Fruit fly (Drosophila melanogaster) whole organism, prepupa: ENCODE measurements around the gene GNBP3.

Source experiments
- CG10631 ChIP-seq: fragments of 200-800 bp; sonication (Bioruptor generic); optimal IDR thresholded peaks from 2 replicates; lab custom pipeline; 2016; ENCODE audit warnings: missing biosample characterization, missing genetic modification characterization
- CG10669 ChIP-seq: fragments of 200-800 bp; sonication (Bioruptor generic); optimal IDR thresholded peaks from 3 replicates; lab custom pipeline; 2018; ENCODE audit warnings: missing biosample characterization, mild to moderate bottlenecking, missing genetic modification characterization, moderate library complexity
- CG15336 ChIP-seq: fragments of 200-800 bp; sonication (Bioruptor generic); IDR thresholded peaks from 2 replicates; pipeline ENCODE4 v1.3.6; 2022; ENCODE audit warnings: missing biosample characterization, missing genetic modification characterization
- CG1621 ChIP-seq: fragments of 200-800 bp; sonication (Bioruptor generic); optimal IDR thresholded peaks from 3 replicates; lab custom pipeline; 2018; ENCODE audit warnings: missing biosample characterization, mild to moderate bottlenecking, missing genetic modification characterization
- CG31627 ChIP-seq: fragments of 200-800 bp; sonication (Bioruptor generic); optimal IDR thresholded peaks from 3 replicates; lab custom pipeline; 2016; ENCODE audit warnings: missing biosample characterization, missing genetic modification characterization
- CG34406 ChIP-seq: fragments of 200-800 bp; sonication (Bioruptor generic); optimal IDR thresholded peaks from 3 replicates; lab custom pipeline; 2016; ENCODE audit warnings: missing biosample characterization, missing genetic modification characterization
- CG3919 ChIP-seq: fragments of 200-800 bp; sonication (Bioruptor generic); optimal IDR thresholded peaks from 3 replicates; lab custom pipeline; 2016; ENCODE audit warnings: missing biosample characterization, missing genetic modification characterization
- CG4318 ChIP-seq: fragments of 200-800 bp; sonication (Bioruptor generic); optimal IDR thresholded peaks from 3 replicates; lab custom pipeline; 2017; ENCODE audit warnings: missing biosample characterization, mild to moderate bottlenecking, missing genetic modification characterization
- CG6163 ChIP-seq: fragments of 200-800 bp; sonication (Bioruptor generic); IDR thresholded peaks from 3 replicates; pipeline ENCODE4 v1.3.6; 2022; ENCODE audit warnings: missing biosample characterization, missing genetic modification characterization
- CG6854 ChIP-seq: fragments of 200-800 bp; sonication (Bioruptor generic); optimal IDR thresholded peaks from 2 replicates; lab custom pipeline; 2017; ENCODE audit warnings: missing biosample characterization, mild to moderate bottlenecking, missing genetic modification characterization
- CG8119 ChIP-seq: fragments of 200-800 bp; sonication (Bioruptor generic); IDR thresholded peaks from 3 replicates; pipeline ENCODE4 v1.3.6; 2022; ENCODE audit warnings: missing biosample characterization, missing genetic modification characterization
- CG8319 ChIP-seq: fragments of 200-800 bp; sonication (Bioruptor generic); optimal IDR thresholded peaks from 3 replicates; lab custom pipeline; 2016; ENCODE audit warnings: missing biosample characterization, missing genetic modification characterization
- CG8632 ChIP-seq: fragments of 200-800 bp; sonication (Bioruptor generic); optimal IDR thresholded peaks from 3 replicates; lab custom pipeline; 2016; ENCODE audit warnings: missing biosample characterization, missing genetic modification characterization
- CG9139 ChIP-seq: fragments of 200-800 bp; sonication (Bioruptor generic); optimal IDR thresholded peaks from 3 replicates; lab custom pipeline; 2017; ENCODE audit warnings: missing biosample characterization, mild to moderate bottlenecking, missing genetic modification characterization
- Eip75B ChIP-seq: fragments of 200-800 bp; sonication (Bioruptor generic); optimal IDR thresholded peaks from 3 replicates; lab custom pipeline; 2016; ENCODE audit warnings: missing biosample characterization, missing genetic modification characterization
- Eip93F ChIP-seq: fragments of 200-800 bp; sonication (Bioruptor generic); optimal IDR thresholded peaks from 2 replicates; lab custom pipeline; 2016; ENCODE audit warnings: missing biosample characterization, mild to moderate bottlenecking, missing genetic modification characterization
- Ets96B ChIP-seq: fragments of 200-800 bp; optimal IDR thresholded peaks from 2 replicates; lab custom pipeline; 2019; ENCODE audit warnings: missing biosample characterization, mild to moderate bottlenecking, missing genetic modification characterization, moderate library complexity
- Gug ChIP-seq: fragments of 200-800 bp; sonication (Bioruptor generic); IDR thresholded peaks from 2 replicates; pipeline ENCODE4 v1.3.6; 2022; ENCODE audit warnings: missing biosample characterization, missing genetic modification characterization
- Hr38 ChIP-seq: sonication (Bioruptor generic); optimal IDR thresholded peaks from 2 replicates; lab custom pipeline; 2016; ENCODE audit warnings: missing biosample characterization, missing genetic modification characterization
- Hr39 ChIP-seq: fragments of 200-800 bp; sonication (Bioruptor generic); optimal IDR thresholded peaks from 2 replicates; lab custom pipeline; 2016; ENCODE audit warnings: missing biosample characterization, missing genetic modification characterization
- Hr4 ChIP-seq: fragments of 200-800 bp; sonication (Bioruptor generic); optimal IDR thresholded peaks from 3 replicates; lab custom pipeline; 2016; ENCODE audit warnings: missing biosample characterization, missing genetic modification characterization
- Lpt ChIP-seq: fragments of 200-800 bp; sonication (Bioruptor generic); optimal IDR thresholded peaks from 3 replicates; lab custom pipeline; 2016; ENCODE audit warnings: missing biosample characterization, missing genetic modification characterization
- Met ChIP-seq: fragments of 200-800 bp; sonication (Bioruptor generic); optimal IDR thresholded peaks from 3 replicates; lab custom pipeline; 2016; ENCODE audit warnings: missing biosample characterization, missing genetic modification characterization
- OdsH ChIP-seq: fragments of 200-800 bp; sonication (Bioruptor generic); optimal IDR thresholded peaks from 3 replicates; lab custom pipeline; 2016; ENCODE audit warnings: missing biosample characterization, missing genetic modification characterization
- Smox ChIP-seq: fragments of 200-800 bp; sonication (Bioruptor generic); optimal IDR thresholded peaks from 3 replicates; lab custom pipeline; 2016; ENCODE audit warnings: missing biosample characterization, missing genetic modification characterization
- Sox102F ChIP-seq: fragments of 200-800 bp; sonication (Bioruptor generic); optimal IDR thresholded peaks from 2 replicates; lab custom pipeline; 2016; ENCODE audit warnings: missing biosample characterization, mild to moderate bottlenecking, missing genetic modification characterization
- Sox14 ChIP-seq: fragments of 200-800 bp; sonication (Bioruptor generic); optimal IDR thresholded peaks from 3 replicates; lab custom pipeline; 2016; ENCODE audit warnings: missing biosample characterization, missing genetic modification characterization
- Sox15 ChIP-seq: fragments of 200-800 bp; sonication (Bioruptor generic); optimal IDR thresholded peaks from 3 replicates; lab custom pipeline; 2016; ENCODE audit warnings: missing biosample characterization, missing genetic modification characterization
- acj6 ChIP-seq: fragments of 200-800 bp; sonication (Bioruptor generic); optimal IDR thresholded peaks from 3 replicates; lab custom pipeline; 2016; ENCODE audit warnings: missing biosample characterization, missing genetic modification characterization
- cyc ChIP-seq: fragments of 200-800 bp; sonication (Bioruptor generic); optimal IDR thresholded peaks from 3 replicates; lab custom pipeline; 2016; ENCODE audit warnings: missing biosample characterization, missing genetic modification characterization
- dac ChIP-seq: fragments of 200-800 bp; sonication (Bioruptor generic); optimal IDR thresholded peaks from 2 replicates; lab custom pipeline; 2017; ENCODE audit warnings: missing biosample characterization, mild to moderate bottlenecking, missing genetic modification characterization
- dsx ChIP-seq: fragments of 200-800 bp; optimal IDR thresholded peaks from 3 replicates; lab custom pipeline; 2019; ENCODE audit warnings: missing biosample characterization, mild to moderate bottlenecking, missing genetic modification characterization, moderate library complexity; ENCODE audit not compliant: poor library complexity, severe bottlenecking
- eg ChIP-seq: fragments of 200-800 bp; sonication (Bioruptor generic); IDR thresholded peaks from 3 replicates; pipeline ENCODE4 v1.3.6; 2022; ENCODE audit warnings: missing biosample characterization, missing genetic modification characterization
- esn ChIP-seq: fragments of 200-800 bp; sonication (Bioruptor generic); optimal IDR thresholded peaks from 2 replicates; lab custom pipeline; 2016; ENCODE audit warnings: missing biosample characterization, mild to moderate bottlenecking, missing genetic modification characterization, moderate library complexity
- fd85E ChIP-seq: fragments of 200-800 bp; sonication (Bioruptor generic); optimal IDR thresholded peaks from 3 replicates; lab custom pipeline; 2016; ENCODE audit warnings: missing biosample characterization, missing genetic modification characterization
- fkh ChIP-seq: fragments of 200-800 bp; sonication (Bioruptor generic); optimal IDR thresholded peaks from 3 replicates; lab custom pipeline; 2017; ENCODE audit warnings: missing biosample characterization, mild to moderate bottlenecking, missing genetic modification characterization, moderate library complexity
- lz ChIP-seq: fragments of 200-800 bp; sonication (Bioruptor generic); optimal IDR thresholded peaks from 3 replicates; lab custom pipeline; 2016; ENCODE audit warnings: missing biosample characterization, missing genetic modification characterization
- net ChIP-seq: fragments of 200-800 bp; sonication (Bioruptor generic); optimal IDR thresholded peaks from 3 replicates; lab custom pipeline; 2016; ENCODE audit warnings: missing biosample characterization, missing genetic modification characterization
- spab ChIP-seq: fragments of 200-800 bp; sonication (Bioruptor generic); optimal IDR thresholded peaks from 2 replicates; lab custom pipeline; 2017; ENCODE audit warnings: missing biosample characterization, mild to moderate bottlenecking, missing genetic modification characterization, missing genetic modification reagents
- ss ChIP-seq, 2 experiments: fragments of 200-800 bp; sonication (Bioruptor generic); optimal IDR thresholded peaks; 2 replicates in 1 of 2; 3 replicates in 1 of 2; lab custom pipeline; 2017 to 2018; ENCODE audit warnings: mild to moderate bottlenecking in 2 of 2, missing biosample characterization in 2 of 2, missing genetic modification characterization in 2 of 2, moderate library complexity in 1 of 2
- svp ChIP-seq: fragments of 200-800 bp; sonication (Bioruptor generic); peaks from one replicate; lab custom pipeline; 2016; ENCODE audit warnings: missing biosample characterization, missing genetic modification characterization
- topi ChIP-seq: fragments of 200-800 bp; sonication (Bioruptor generic); optimal IDR thresholded peaks from 3 replicates; lab custom pipeline; 2016; ENCODE audit warnings: missing biosample characterization, missing genetic modification characterization

Gene GNBP3

dm6 chr3L:9003369-9003768, 48.5 kb downstream of the GNBP3 start:
- TF ChIP-seq CG34406: no peak
- TF ChIP-seq dac: no peak
- no peak for TF ChIP-seq esn
- TF ChIP-seq fd85E (GFP tag; lab: Kevin White, UChicago): no peak
- no peak for TF ChIP-seq topi
- no peak for TF ChIP-seq svp (GFP tag; lab: Kevin White, UChicago)
- TF ChIP-seq, all 60 proteins: peak for 0

dm6 chr3L:9004788-9005246, 50.0 kb downstream of the GNBP3 start, which contains the start of gene Doc3:
Gene Doc3 (plus strand): TSS chr3L:9005196.
- no peak for TF ChIP-seq CG10669 (GFP tag; lab: Kevin White, UChicago)
- no peak for TF ChIP-seq Met (GFP tag; lab: Kevin White, UChicago)
- TF ChIP-seq Hr39: no peak
- TF ChIP-seq acj6: no peak
- TF ChIP-seq CG31627 (GFP tag; lab: Kevin White, UChicago): no peak
- TF ChIP-seq dsx: no peak
- no peak for TF ChIP-seq Smox (GFP tag; lab: Kevin White, UChicago)
- TF ChIP-seq OdsH (GFP tag; lab: Kevin White, UChicago): no peak
- peak in 1 of 2 experiments; percentile 60 for TF ChIP-seq ss (GFP tag; optimal IDR thresholded peaks at IDR 0.05; lab: Kevin White, UChicago)
- peak; percentile 52; the same call in 1 of the 3 replicates for TF ChIP-seq CG6163 (GFP tag; lab: Robert Waterston, UW)
- no peak for TF ChIP-seq CG10631 (GFP tag; lab: Kevin White, UChicago)
- TF ChIP-seq CG8319 (GFP tag; lab: Kevin White, UChicago): peak; percentile 99
- no peak for TF ChIP-seq eg (GFP tag; lab: Robert Waterston, UW)
- no peak for TF ChIP-seq CG15336 (GFP tag; lab: Robert Waterston, UW)
- no peak for TF ChIP-seq dac
- TF ChIP-seq Hr4 (GFP tag; lab: Kevin White, UChicago): no peak
- no peak for TF ChIP-seq Eip75B (GFP tag; lab: Kevin White, UChicago)
- TF ChIP-seq cyc (GFP tag; lab: Kevin White, UChicago): no peak
- TF ChIP-seq Hr38 (GFP tag; lab: Kevin White, UChicago): no peak
- TF ChIP-seq lz (GFP tag; lab: Kevin White, UChicago): no peak
- no peak for TF ChIP-seq CG8119
- TF ChIP-seq CG1621: peak; percentile 3
- TF ChIP-seq net (GFP tag; lab: Kevin White, UChicago): no peak
- TF ChIP-seq topi: no peak
- peak; percentile 93 for TF ChIP-seq CG6854 (GFP tag; lab: Kevin White, UChicago)
- TF ChIP-seq CG3919 (GFP tag; lab: Kevin White, UChicago): no peak
- TF ChIP-seq spab (GFP tag; lab: Kevin White, UChicago): no peak
- TF ChIP-seq Ets96B: no peak
- TF ChIP-seq esn: no peak
- TF ChIP-seq Lpt (GFP tag; lab: Kevin White, UChicago): no peak
- TF ChIP-seq fkh (GFP tag; lab: Kevin White, UChicago): peak; percentile 43
- TF ChIP-seq Sox102F (GFP tag; lab: Kevin White, UChicago): no peak
- TF ChIP-seq Sox15 (GFP tag; lab: Kevin White, UChicago): no peak
- no peak for TF ChIP-seq CG34406
- no peak for TF ChIP-seq CG4318 (GFP tag; lab: Kevin White, UChicago)
- no peak for TF ChIP-seq Sox14 (GFP tag; lab: Kevin White, UChicago)
- TF ChIP-seq Eip93F: no peak
- TF ChIP-seq CG8632 (GFP tag; lab: Kevin White, UChicago): no peak
- TF ChIP-seq Gug (GFP tag; lab: Robert Waterston, UW): no peak
- TF ChIP-seq CG9139 (GFP tag; lab: Kevin White, UChicago): no peak
- peak; percentile 98 for TF ChIP-seq svp (GFP tag; lab: Kevin White, UChicago)
